Worm (Caenorhabditis elegans): Measurements from ENCODE around the gene osta-1.

ce11 chrII:51352-51751 is 44.9 kb downstream of the osta-1 start, which contains the start of gene sptl-1:
- TF ChIP-seq ces-1 (GFP tag; optimal IDR thresholded peaks at IDR 0.05) = no peak
- TF ChIP-seq tbx-8 (GFP tag; optimal IDR thresholded peaks at IDR 0.05) = no peak
- TF ChIP-seq hlh-1 (tag; optimal IDR thresholded peaks at IDR 0.05) = no peak
- TF ChIP-seq unc-62 (GFP tag; optimal IDR thresholded peaks at IDR 0.05) = no peak
- TF ChIP-seq ztf-11 (tag; optimal IDR thresholded peaks at IDR 0.05) = no peak
- TF ChIP-seq lin-13 (tag; optimal IDR thresholded peaks at IDR 0.05) = no peak
- TF ChIP-seq unc-39 (tag; optimal IDR thresholded peaks at IDR 0.05) = no peak
- no peak for TF ChIP-seq lin-32 (GFP tag; optimal IDR thresholded peaks at IDR 0.05)
- TF ChIP-seq ceh-39 (tag; optimal IDR thresholded peaks at IDR 0.05) = no peak
- no peak for TF ChIP-seq M03D4.4 (tag; optimal IDR thresholded peaks at IDR 0.05)
- TF ChIP-seq elt-1 (tag; optimal IDR thresholded peaks at IDR 0.05; ENCODE audit: borderline replicate concordance, insufficient read depth) = no peak

Measured in whole organism, mixed stage, embryonic.